Worm (Caenorhabditis elegans) whole organism, young adult: ENCODE measurements around the gene pelo-1.

Experiments used
- B0019.2 ChIP-seq: fragments of 200-800 bp; sonication (Bioruptor generic); conservative IDR thresholded peaks from 2 replicates; pipeline ENCODE4 v1.3.6; 2022; ENCODE audit warnings: missing genetic modification reagents, missing genetic modification characterization, missing compliant biosample characterization
- C06A6.2 ChIP-seq: fragments of 200-800 bp; sonication (Bioruptor generic); conservative IDR thresholded peaks from 2 replicates; pipeline ENCODE4 v1.3.6; 2022; ENCODE audit warnings: missing genetic modification characterization, missing compliant biosample characterization
- D2030.7 ChIP-seq: fragments of 200-800 bp; sonication (Bioruptor generic); IDR thresholded peaks from 2 replicates; pipeline ENCODE4 v1.3.6; 2022; ENCODE audit warnings: missing genetic modification reagents, missing genetic modification characterization, missing compliant biosample characterization
- F39B2.1 ChIP-seq: fragments of 200-800 bp; sonication (Bioruptor generic); IDR thresholded peaks from 2 replicates; pipeline ENCODE4 v1.3.6; 2022; ENCODE audit warnings: missing genetic modification reagents, missing genetic modification characterization, missing compliant biosample characterization
- F55B11.4 ChIP-seq: sonication (generic microtip); optimal IDR thresholded peaks from 2 replicates; lab custom pipeline; 2016; ENCODE audit warnings: missing compliant biosample characterization, missing genetic modification characterization, borderline replicate concordance; ENCODE audit not compliant: insufficient read depth
- F57C9.4 ChIP-seq: sonication (generic microtip); optimal IDR thresholded peaks from 2 replicates; lab custom pipeline; 2017; ENCODE audit warnings: mild to moderate bottlenecking, missing genetic modification characterization, missing compliant biosample characterization
- K11D2.4 ChIP-seq: fragments of 200-800 bp; sonication (Bioruptor generic); IDR thresholded peaks from 2 replicates; pipeline ENCODE4 v1.3.6; 2022; ENCODE audit warnings: missing genetic modification reagents, missing genetic modification characterization, missing compliant biosample characterization
- K12H6.12 ChIP-seq: fragments of 200-800 bp; sonication (Bioruptor generic); optimal IDR thresholded peaks from 2 replicates; lab custom pipeline; 2018; ENCODE audit warnings: mild to moderate bottlenecking, missing genetic modification characterization, missing compliant biosample characterization
- T26A5.8 ChIP-seq: sonication (generic microtip); optimal IDR thresholded peaks from 2 replicates; lab custom pipeline; 2016; ENCODE audit warnings: missing genetic modification characterization, missing compliant biosample characterization
- Y53F4B.3 ChIP-seq: fragments of 200-800 bp; sonication (Bioruptor generic); IDR thresholded peaks from 2 replicates; pipeline ENCODE4 v1.3.6; 2022; ENCODE audit warnings: missing genetic modification reagents, missing genetic modification characterization, missing compliant biosample characterization
- atf-7 ChIP-seq: sonication (generic microtip); optimal IDR thresholded peaks from 2 replicates; lab custom pipeline; 2017; ENCODE audit warnings: mild to moderate bottlenecking, missing genetic modification characterization, missing compliant biosample characterization
- attf-3 ChIP-seq: fragments of 200-800 bp; sonication (Bioruptor generic); conservative IDR thresholded peaks from 2 replicates; pipeline ENCODE4 v1.3.6; 2022; ENCODE audit warnings: missing genetic modification reagents, missing genetic modification characterization, missing compliant biosample characterization
- bed-1 ChIP-seq: fragments of 200-800 bp; sonication (Bioruptor generic); IDR thresholded peaks from 2 replicates; pipeline ENCODE4 v1.3.6; 2022; ENCODE audit warnings: missing genetic modification reagents, missing genetic modification characterization, missing compliant biosample characterization
- ccch-3 ChIP-seq: fragments of 200-800 bp; sonication (Bioruptor generic); optimal IDR thresholded peaks from 2 replicates; lab custom pipeline; 2018; ENCODE audit warnings: mild to moderate bottlenecking, missing genetic modification characterization, missing compliant biosample characterization
- cebp-1 ChIP-seq, 2 experiments: fragments of 200-800 bp in 1 of 2; sonication (Bioruptor generic) in 1 of 2; sonication (generic microtip) in 1 of 2; IDR thresholded peaks in 1 of 2; optimal IDR thresholded peaks in 1 of 2; 2 replicates each; pipeline versions ENCODE4 v1.3.6 to Lab custom; 2017 to 2022; ENCODE audit warnings: missing compliant biosample characterization in 2 of 2, missing genetic modification characterization in 2 of 2, mild to moderate bottlenecking in 1 of 2, missing genetic modification reagents in 1 of 2, moderate library complexity in 1 of 2
- ceh-40 ChIP-seq: fragments of 200-800 bp; sonication (Bioruptor generic); IDR thresholded peaks from 2 replicates; pipeline ENCODE4 v1.3.6; 2022; ENCODE audit warnings: missing genetic modification characterization, missing compliant biosample characterization
- ceh-58 ChIP-seq: fragments of 200-800 bp; sonication (Bioruptor generic); IDR thresholded peaks from 2 replicates; pipeline ENCODE4 v1.3.6; 2022; ENCODE audit warnings: missing genetic modification characterization, missing compliant biosample characterization
- dox-1 ChIP-seq: fragments of 200-800 bp; sonication (Bioruptor generic); IDR thresholded peaks from 2 replicates; pipeline ENCODE4 v1.3.6; 2022; ENCODE audit warnings: missing genetic modification reagents, missing genetic modification characterization, missing compliant biosample characterization
- dpff-1 ChIP-seq: sonication (generic microtip); optimal IDR thresholded peaks from 2 replicates; lab custom pipeline; 2017; ENCODE audit warnings: mild to moderate bottlenecking, missing genetic modification characterization, missing compliant biosample characterization
- egl-18 ChIP-seq: fragments of 200-800 bp; sonication (Bioruptor generic); IDR thresholded peaks from 2 replicates; pipeline ENCODE4 v1.3.6; 2022; ENCODE audit warnings: missing genetic modification reagents, missing genetic modification characterization, missing compliant biosample characterization
- egl-44 ChIP-seq: fragments of 200-800 bp; sonication (Bioruptor generic); IDR thresholded peaks from 2 replicates; pipeline ENCODE4 v1.3.6; 2022; ENCODE audit warnings: missing genetic modification reagents, missing genetic modification characterization, missing compliant biosample characterization
- ets-4 ChIP-seq: fragments of 200-800 bp; sonication (Bioruptor generic); optimal IDR thresholded peaks from 2 replicates; lab custom pipeline; 2018; ENCODE audit warnings: mild to moderate bottlenecking, missing genetic modification characterization, missing compliant biosample characterization
- him-1 ChIP-seq: sonication (generic microtip); optimal IDR thresholded peaks from 2 replicates; lab custom pipeline; 2016; ENCODE audit warnings: missing genotype, missing genetic modification reagents, missing genetic modification characterization, missing compliant biosample characterization
- hmg-20 ChIP-seq: fragments of 200-800 bp; sonication (Bioruptor generic); IDR thresholded peaks from 2 replicates; pipeline ENCODE4 v1.3.6; 2022; ENCODE audit warnings: missing genetic modification reagents, missing genetic modification characterization, missing compliant biosample characterization
- hrde-1 ChIP-seq: sonication (generic microtip); optimal IDR thresholded peaks from 2 replicates; lab custom pipeline; 2016; ENCODE audit warnings: missing genetic modification characterization, mild to moderate bottlenecking, missing compliant biosample characterization, moderate library complexity, missing genotype, missing genetic modification reagents, borderline replicate concordance
- lin-26 ChIP-seq: fragments of 200-800 bp; sonication (Bioruptor generic); IDR thresholded peaks from 2 replicates; pipeline ENCODE4 v1.3.6; 2022; ENCODE audit warnings: missing genetic modification reagents, missing genetic modification characterization, missing compliant biosample characterization
- lsy-27 ChIP-seq: sonication (generic microtip); optimal IDR thresholded peaks from 2 replicates; lab custom pipeline; 2017; ENCODE audit warnings: missing genetic modification characterization, mild to moderate bottlenecking, missing compliant biosample characterization, antibody characterized with exemption, missing genotype, borderline replicate concordance; ENCODE audit not compliant: insufficient read depth
- nhr-120 ChIP-seq: fragments of 200-800 bp; sonication (Bioruptor generic); IDR thresholded peaks from 2 replicates; pipeline ENCODE4 v1.3.6; 2022; ENCODE audit warnings: missing genetic modification characterization, missing compliant biosample characterization
- nhr-27 ChIP-seq: fragments of 200-800 bp; sonication (Bioruptor generic); optimal IDR thresholded peaks from 2 replicates; lab custom pipeline; 2018; ENCODE audit warnings: mild to moderate bottlenecking, missing genetic modification characterization, moderate library complexity, missing compliant biosample characterization
- nhr-80 ChIP-seq: sonication (generic microtip); optimal IDR thresholded peaks from 2 replicates; lab custom pipeline; 2016; ENCODE audit warnings: missing genetic modification characterization, missing compliant biosample characterization
- nhr-90 ChIP-seq: sonication (generic microtip); optimal IDR thresholded peaks from 2 replicates; lab custom pipeline; 2016; ENCODE audit warnings: missing genotype, mild to moderate bottlenecking, missing genetic modification characterization, missing compliant biosample characterization
- pha-4 ChIP-seq: fragments of 150-350 bp; sonication (generic microtip); optimal IDR thresholded peaks from 2 replicates; lab custom pipeline; 2014; ENCODE audit warnings: missing biosample characterization, missing genetic modification reagents, missing genetic modification characterization
- sea-2 ChIP-seq: fragments of 200-800 bp; sonication (Bioruptor generic); IDR thresholded peaks from 2 replicates; pipeline ENCODE4 v1.3.6; 2022; ENCODE audit warnings: missing genetic modification characterization, missing compliant biosample characterization
- snpc-1.1 ChIP-seq: sonication (generic microtip); optimal IDR thresholded peaks from 2 replicates; lab custom pipeline; 2017; ENCODE audit warnings: missing genetic modification characterization, mild to moderate bottlenecking, missing compliant biosample characterization, antibody characterized with exemption, moderate library complexity, missing genotype, missing genetic modification reagents; ENCODE audit not compliant: insufficient read depth
- snpc-4 ChIP-seq, 5 experiments: fragments of 150-350 bp in 1 of 5; sonication (generic microtip) in 4 of 5; optimal IDR thresholded peaks; 2 replicates each; lab custom pipeline; 2014 to 2018; ENCODE audit warnings: missing genetic modification characterization in 5 of 5, missing biosample characterization in 3 of 5, antibody characterized with exemption in 2 of 5, mild to moderate bottlenecking in 2 of 5, missing compliant biosample characterization in 2 of 5, missing genotype in 2 of 5, moderate library complexity in 2 of 5, missing genetic modification reagents in 1 of 5
- xnd-1 ChIP-seq: sonication (generic microtip); optimal IDR thresholded peaks from 2 replicates; lab custom pipeline; 2016; ENCODE audit warnings: missing genotype, missing genetic modification reagents, missing genetic modification characterization, missing compliant biosample characterization
- ztf-26 ChIP-seq: sonication (generic microtip); optimal IDR thresholded peaks from 2 replicates; lab custom pipeline; 2017; ENCODE audit warnings: missing genetic modification characterization, missing compliant biosample characterization
- ztf-6 ChIP-seq: fragments of 200-800 bp; sonication (Bioruptor generic); IDR thresholded peaks from 2 replicates; pipeline ENCODE4 v1.3.6; 2022; ENCODE audit warnings: missing genetic modification reagents, missing genetic modification characterization, missing compliant biosample characterization

pelo-1 gene

DNA sequence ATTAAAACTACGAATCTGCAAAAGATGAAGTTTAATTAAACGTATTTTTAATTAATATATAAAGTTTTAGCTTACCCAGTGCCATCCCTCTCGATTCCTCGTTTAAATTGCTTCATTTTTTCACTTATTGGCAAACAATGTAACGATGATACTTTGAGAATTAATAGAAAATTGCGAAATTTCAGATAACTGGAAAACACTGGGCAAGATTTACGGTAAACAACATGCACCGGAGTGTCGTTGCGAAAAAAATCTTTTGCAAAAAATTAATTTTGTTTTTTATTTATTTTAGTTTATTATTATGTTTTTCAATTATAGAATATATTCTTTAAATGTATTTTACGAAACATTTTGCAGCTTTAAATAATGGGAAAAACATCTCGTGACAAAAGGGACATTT, at the start of gene pelo-1, which contains the start of gene R74.7:
Gene pelo-1 (minus strand): TSS at position 151 of the 400 bp plus-strand sequence.
Gene R74.7 (plus strand): TSS at position 358 of the 400 bp plus-strand sequence.
- TF ChIP-seq K11D2.4 (GFP tag; lab: Robert Waterston, UW) (no peak), attf-3 (peak; percentile 89), egl-18 (GFP tag; lab: Robert Waterston, UW) (no peak), cebp-1 (GFP tag; IDR thresholded peaks at IDR 0.05; lab: Robert Waterston, UW) (peak; percentile 70; the same call in 1 of the 2 replicates), cebp-1 (tag; optimal IDR thresholded peaks at IDR 0.05; lab: Kevin White, UChicago) (peak; percentile 95)
- TF ChIP-seq, all 124 proteins: peak for 2

DNA sequence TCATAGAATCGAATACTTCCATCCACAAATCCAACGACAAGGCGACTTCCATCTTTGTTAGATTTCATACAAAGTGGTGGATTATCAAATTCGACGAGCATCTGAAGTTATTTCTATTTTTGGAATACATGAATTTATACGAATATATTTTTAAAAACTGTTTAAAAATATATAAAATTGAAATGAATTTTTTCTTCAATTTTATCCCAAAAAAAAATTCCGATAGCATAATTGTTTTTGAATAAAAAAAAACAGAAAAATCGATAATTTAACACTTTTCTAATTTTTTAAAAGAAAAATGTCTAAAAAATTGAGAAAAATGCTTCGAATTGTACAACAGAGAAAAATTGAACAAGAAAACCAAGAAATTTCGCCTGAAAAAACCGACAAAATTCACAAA, 43.5 kb upstream of the pelo-1 start, which contains the start of gene Y44F5A.1:
Gene Y44F5A.1 (minus strand): TSS at position 101 of the 400 bp plus-strand sequence.
- TF ChIP-seq D2030.7 (GFP tag; lab: Robert Waterston, UW) (no peak), ceh-40 (GFP tag; lab: Robert Waterston, UW) (no peak), T26A5.8 (tag; lab: Kevin White, UChicago) (no peak), pha-4 (tag; lab: Kevin White, UChicago) (no peak)

DNA sequence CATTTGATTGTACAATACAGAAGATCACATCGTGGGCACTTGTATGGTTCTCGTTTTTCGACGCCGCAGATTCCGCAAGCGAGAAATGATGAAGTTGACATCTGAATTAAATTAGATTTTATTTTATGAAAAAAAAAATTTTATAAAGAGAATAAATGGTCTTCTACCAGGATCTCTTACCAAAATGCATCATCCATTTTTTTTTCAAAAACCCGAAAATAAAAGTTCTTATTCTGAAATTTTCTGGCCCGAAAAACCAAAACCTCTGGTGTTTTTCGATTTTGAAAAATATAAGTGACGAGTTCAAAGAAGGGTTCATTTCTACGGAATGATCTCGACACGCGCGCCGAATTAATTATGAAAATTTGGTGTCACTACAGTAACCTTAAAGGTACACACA, 40.3 kb upstream of the pelo-1 start, which contains the start of gene zhit-2:
Gene zhit-2 (minus strand): TSS at position 101 of the 400 bp plus-strand sequence.
- TF ChIP-seq atf-7 (tag; lab: Kevin White, UChicago) (no peak), hmg-20 (GFP tag; lab: Robert Waterston, UW) (no peak), ztf-6 (GFP tag; lab: Robert Waterston, UW) (no peak), snpc-4 (GFP tag; optimal IDR thresholded peaks at IDR 0.05; lab: Kevin White, UChicago) (no peak), snpc-4 (tag; optimal IDR thresholded peaks at IDR 0.05; lab: Kevin White, UChicago) (no peak), F57C9.4 (tag; lab: Kevin White, UChicago) (no peak), bed-1 (GFP tag; lab: Robert Waterston, UW) (no peak), ceh-58 (no peak), ceh-40 (GFP tag; lab: Robert Waterston, UW) (no peak)

DNA sequence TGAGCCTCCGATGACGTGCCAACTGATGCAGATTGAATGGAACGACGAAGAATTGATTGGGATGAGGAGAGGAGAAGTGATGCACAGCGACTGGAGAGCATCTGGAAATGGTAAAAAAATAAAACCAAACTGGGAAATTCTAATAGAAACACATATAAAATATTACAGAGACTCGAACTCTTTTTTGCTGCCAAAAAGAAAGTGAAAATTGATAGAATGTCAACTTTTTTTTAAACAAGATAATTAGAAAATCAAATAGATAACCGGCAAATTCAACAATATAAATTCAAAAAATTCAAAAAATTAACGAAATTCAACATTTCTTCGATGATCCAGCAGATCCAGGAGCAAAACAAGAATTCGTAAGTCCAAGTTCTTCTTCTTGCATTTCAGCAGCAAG, 39.4 kb upstream of the pelo-1 start, which contains the start of gene mrpl-21:
Gene mrpl-21 (minus strand): TSS at position 101 of the 400 bp plus-strand sequence.
- no peak for TF ChIP-seq dpff-1
- no peak for TF ChIP-seq lin-26 (GFP tag; lab: Robert Waterston, UW)
- no peak for TF ChIP-seq ztf-26 (tag; lab: Kevin White, UChicago)
- TF ChIP-seq snpc-1.1 (tag; lab: Kevin White, UChicago) = no peak
- TF ChIP-seq nhr-120 (GFP tag; lab: Robert Waterston, UW) = no peak
- TF ChIP-seq Y53F4B.3 = no peak
- TF ChIP-seq C06A6.2 (GFP tag; lab: Robert Waterston, UW) = no peak
- no peak for TF ChIP-seq nhr-80 (tag; lab: Kevin White, UChicago)
- no peak for TF ChIP-seq egl-44
- TF ChIP-seq ccch-3 (GFP tag; lab: Kevin White, UChicago) = no peak
- TF ChIP-seq him-1 = no peak
- TF ChIP-seq ets-4 (GFP tag; lab: Kevin White, UChicago) = no peak
- no peak for TF ChIP-seq nhr-90 (tag; lab: Kevin White, UChicago)
- no peak for TF ChIP-seq dox-1 (GFP tag; lab: Robert Waterston, UW)

DNA sequence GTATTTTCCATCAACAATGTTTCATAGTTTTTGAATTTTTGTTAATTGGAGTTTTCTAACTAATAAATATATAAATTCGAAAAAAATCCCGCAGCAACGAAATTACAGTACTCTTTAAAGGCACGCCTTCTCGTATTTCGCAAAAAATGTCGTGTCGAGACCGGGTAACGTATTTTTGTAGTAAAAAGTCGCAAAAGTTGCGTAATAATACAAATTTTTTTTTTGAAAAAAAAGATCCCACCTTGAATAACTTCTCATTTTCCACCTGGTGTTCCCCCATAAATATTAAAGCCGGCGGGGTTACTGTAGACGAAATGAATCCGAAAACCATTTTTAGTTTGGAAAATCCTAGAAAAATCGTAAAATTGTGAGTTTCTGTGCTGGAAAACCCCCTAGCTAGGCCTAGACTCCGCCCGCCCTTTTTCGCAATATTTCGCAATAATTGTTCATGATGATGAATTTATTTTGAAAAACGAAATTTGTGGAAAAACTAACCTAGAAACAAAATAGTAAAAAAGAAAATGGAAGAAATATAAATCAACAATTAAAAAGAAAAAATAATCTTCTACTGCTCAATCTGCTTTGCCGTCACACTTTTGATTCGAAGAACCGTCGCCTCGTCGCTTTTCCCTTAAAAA, 38.3 kb upstream of the pelo-1 start, which contains the start of gene F43C1.7:
Gene F43C1.7 (minus strand): TSS at position 351 of the 638 bp plus-strand sequence.
- TF ChIP-seq sea-2 (GFP tag; lab: Robert Waterston, UW) (no peak), lsy-27 (tag; lab: Kevin White, UChicago) (no peak), hmg-20 (GFP tag; lab: Robert Waterston, UW) (no peak), K12H6.12 (no peak), F55B11.4 (no peak), xnd-1 (tag; lab: Kevin White, UChicago) (no peak), egl-18 (GFP tag; lab: Robert Waterston, UW) (no peak), hrde-1 (no peak), egl-44 (no peak), ceh-58 (no peak), ccch-3 (GFP tag; lab: Kevin White, UChicago) (no peak), F39B2.1 (GFP tag; lab: Robert Waterston, UW) (no peak), him-1 (peak; percentile 76), nhr-27 (tag; lab: Kevin White, UChicago) (no peak), B0019.2 (GFP tag; lab: Robert Waterston, UW) (no peak), cebp-1 (GFP tag; IDR thresholded peaks at IDR 0.05; lab: Robert Waterston, UW) (peak; percentile 72; the same call in 1 of the 2 replicates), cebp-1 (tag; optimal IDR thresholded peaks at IDR 0.05; lab: Kevin White, UChicago) (peak; percentile 94)
